Worm (Caenorhabditis elegans) whole organism, young adult: ENCODE results near the gene lgc-10.
"Not testable (repeated sequence)": the region's sequence is repeated elsewhere in the genome, so short reads cannot be mapped to it uniquely, and the experiment has no call there.

Source experiments
- B0019.2 ChIP-seq: fragments of 200-800 bp; sonication (Bioruptor generic); conservative IDR thresholded peaks from 2 replicates; pipeline ENCODE4 v1.3.6; 2022; ENCODE audit warnings: missing genetic modification reagents, missing genetic modification characterization, missing compliant biosample characterization
- C17E4.6 ChIP-seq: fragments of 200-800 bp; sonication (Bioruptor generic); IDR thresholded peaks from 2 replicates; pipeline ENCODE4 v1.3.6; 2022; ENCODE audit warnings: missing genetic modification reagents, missing genetic modification characterization, missing compliant biosample characterization
- D2030.7 ChIP-seq: fragments of 200-800 bp; sonication (Bioruptor generic); IDR thresholded peaks from 2 replicates; pipeline ENCODE4 v1.3.6; 2022; ENCODE audit warnings: missing genetic modification reagents, missing genetic modification characterization, missing compliant biosample characterization
- F39B2.1 ChIP-seq: fragments of 200-800 bp; sonication (Bioruptor generic); IDR thresholded peaks from 2 replicates; pipeline ENCODE4 v1.3.6; 2022; ENCODE audit warnings: missing genetic modification reagents, missing genetic modification characterization, missing compliant biosample characterization
- F57C9.4 ChIP-seq: sonication (generic microtip); optimal IDR thresholded peaks from 2 replicates; lab custom pipeline; 2017; ENCODE audit warnings: mild to moderate bottlenecking, missing genetic modification characterization, missing compliant biosample characterization
- Y53G8AR.9 ChIP-seq: fragments of 200-800 bp; sonication (Bioruptor generic); conservative IDR thresholded peaks from 2 replicates; pipeline ENCODE4 v1.3.6; 2022; ENCODE audit warnings: missing genetic modification reagents, missing genetic modification characterization, missing compliant biosample characterization
- Y56A3A.18 ChIP-seq: fragments of 200-800 bp; sonication (Bioruptor generic); IDR thresholded peaks from 2 replicates; pipeline ENCODE4 v1.3.6; 2022; ENCODE audit warnings: missing genetic modification reagents, missing genetic modification characterization, missing compliant biosample characterization
- Y79H2A.3 ChIP-seq: fragments of 200-800 bp; sonication (Bioruptor generic); conservative IDR thresholded peaks from 2 replicates; pipeline ENCODE4 v1.3.6; 2022; ENCODE audit warnings: missing genetic modification reagents, missing genetic modification characterization, missing compliant biosample characterization
- Y95B8A.8 ChIP-seq: fragments of 200-800 bp; sonication (Bioruptor generic); IDR thresholded peaks from 2 replicates; pipeline ENCODE4 v1.3.6; 2022; ENCODE audit warnings: missing genetic modification reagents, missing genetic modification characterization, missing compliant biosample characterization
- ZK185.1 ChIP-seq: sonication (generic microtip); optimal IDR thresholded peaks from 2 replicates; lab custom pipeline; 2016; ENCODE audit warnings: mild to moderate bottlenecking, missing genetic modification characterization, missing compliant biosample characterization; ENCODE audit not compliant: poor library complexity, severe bottlenecking
- attf-5 ChIP-seq: fragments of 200-800 bp; sonication (Bioruptor generic); optimal IDR thresholded peaks from 2 replicates; lab custom pipeline; 2018; ENCODE audit warnings: mild to moderate bottlenecking, missing genetic modification characterization, missing compliant biosample characterization
- attf-6 ChIP-seq: fragments of 200-800 bp; sonication (Bioruptor generic); IDR thresholded peaks from 2 replicates; pipeline ENCODE4 v1.3.6; 2022; ENCODE audit warnings: missing genetic modification reagents, missing genetic modification characterization, missing compliant biosample characterization
- bed-1 ChIP-seq: fragments of 200-800 bp; sonication (Bioruptor generic); IDR thresholded peaks from 2 replicates; pipeline ENCODE4 v1.3.6; 2022; ENCODE audit warnings: missing genetic modification reagents, missing genetic modification characterization, missing compliant biosample characterization
- cebp-1 ChIP-seq, 2 experiments: fragments of 200-800 bp in 1 of 2; sonication (Bioruptor generic) in 1 of 2; sonication (generic microtip) in 1 of 2; IDR thresholded peaks in 1 of 2; optimal IDR thresholded peaks in 1 of 2; 2 replicates each; pipeline versions ENCODE4 v1.3.6 to Lab custom; 2017 to 2022; ENCODE audit warnings: missing compliant biosample characterization in 2 of 2, missing genetic modification characterization in 2 of 2, mild to moderate bottlenecking in 1 of 2, missing genetic modification reagents in 1 of 2, moderate library complexity in 1 of 2
- ceh-58 ChIP-seq: fragments of 200-800 bp; sonication (Bioruptor generic); IDR thresholded peaks from 2 replicates; pipeline ENCODE4 v1.3.6; 2022; ENCODE audit warnings: missing genetic modification characterization, missing compliant biosample characterization
- ceh-91 ChIP-seq: fragments of 200-800 bp; sonication (Bioruptor generic); IDR thresholded peaks from 2 replicates; pipeline ENCODE4 v1.3.6; 2022; ENCODE audit warnings: missing genetic modification reagents, missing genetic modification characterization, missing compliant biosample characterization
- chd-7 ChIP-seq: sonication (generic microtip); optimal IDR thresholded peaks from 2 replicates; lab custom pipeline; 2016; ENCODE audit warnings: mild to moderate bottlenecking, missing genetic modification characterization, moderate library complexity, missing compliant biosample characterization
- dox-1 ChIP-seq: fragments of 200-800 bp; sonication (Bioruptor generic); IDR thresholded peaks from 2 replicates; pipeline ENCODE4 v1.3.6; 2022; ENCODE audit warnings: missing genetic modification reagents, missing genetic modification characterization, missing compliant biosample characterization
- egl-18 ChIP-seq: fragments of 200-800 bp; sonication (Bioruptor generic); IDR thresholded peaks from 2 replicates; pipeline ENCODE4 v1.3.6; 2022; ENCODE audit warnings: missing genetic modification reagents, missing genetic modification characterization, missing compliant biosample characterization
- ekl-4 ChIP-seq: fragments of 200-800 bp; sonication (Bioruptor generic); IDR thresholded peaks from 2 replicates; pipeline ENCODE4 v1.3.6; 2022; ENCODE audit warnings: missing genetic modification reagents, missing genetic modification characterization, missing compliant biosample characterization
- fkh-3 ChIP-seq: sonication (generic microtip); optimal IDR thresholded peaks from 2 replicates; lab custom pipeline; 2016; ENCODE audit warnings: mild to moderate bottlenecking, missing genetic modification characterization, missing compliant biosample characterization
- hmg-1.2 ChIP-seq: fragments of 200-800 bp; sonication (Bioruptor generic); IDR thresholded peaks from 2 replicates; pipeline ENCODE4 v1.3.6; 2022; ENCODE audit warnings: missing genetic modification reagents, missing genetic modification characterization, missing compliant biosample characterization
- hmg-20 ChIP-seq: fragments of 200-800 bp; sonication (Bioruptor generic); IDR thresholded peaks from 2 replicates; pipeline ENCODE4 v1.3.6; 2022; ENCODE audit warnings: missing genetic modification reagents, missing genetic modification characterization, missing compliant biosample characterization
- hrde-1 ChIP-seq: sonication (generic microtip); optimal IDR thresholded peaks from 2 replicates; lab custom pipeline; 2016; ENCODE audit warnings: missing genetic modification characterization, mild to moderate bottlenecking, missing compliant biosample characterization, moderate library complexity, missing genotype, missing genetic modification reagents, borderline replicate concordance
- hsf-1 ChIP-seq: fragments of 200-800 bp; sonication (Bioruptor generic); IDR thresholded peaks from 2 replicates; pipeline ENCODE4 v1.3.6; 2022; ENCODE audit warnings: missing genetic modification reagents, missing genetic modification characterization, missing compliant biosample characterization
- lin-26 ChIP-seq: fragments of 200-800 bp; sonication (Bioruptor generic); IDR thresholded peaks from 2 replicates; pipeline ENCODE4 v1.3.6; 2022; ENCODE audit warnings: missing genetic modification reagents, missing genetic modification characterization, missing compliant biosample characterization
- lin-35 ChIP-seq, 3 experiments: fragments of 150-350 bp in 2 of 3; sonication (generic microtip) in 1 of 3; optimal IDR thresholded peaks; 2 replicates each; lab custom pipeline; 2014 to 2018; ENCODE audit warnings: missing biosample characterization in 3 of 3, missing genetic modification characterization in 3 of 3, missing genetic modification reagents in 3 of 3
- lin-54 ChIP-seq: fragments of 200-800 bp; sonication (Bioruptor generic); optimal IDR thresholded peaks from 2 replicates; lab custom pipeline; 2018; ENCODE audit warnings: mild to moderate bottlenecking, missing genetic modification characterization, missing compliant biosample characterization
- madf-3 ChIP-seq: fragments of 200-800 bp; sonication (Bioruptor generic); IDR thresholded peaks from 2 replicates; pipeline ENCODE4 v1.3.6; 2022; ENCODE audit warnings: missing genetic modification reagents, missing genetic modification characterization, missing compliant biosample characterization
- madf-6 ChIP-seq: fragments of 200-800 bp; sonication (Bioruptor generic); IDR thresholded peaks from 2 replicates; pipeline ENCODE4 v1.3.6; 2022; ENCODE audit warnings: missing genetic modification reagents, missing genetic modification characterization, missing compliant biosample characterization
- madf-8 ChIP-seq: fragments of 200-800 bp; sonication (Bioruptor generic); conservative IDR thresholded peaks from 2 replicates; pipeline ENCODE4 v1.3.6; 2022; ENCODE audit warnings: missing genetic modification reagents, missing genetic modification characterization, missing compliant biosample characterization
- mcd-1 ChIP-seq: fragments of 200-800 bp; sonication (Bioruptor generic); IDR thresholded peaks from 2 replicates; pipeline ENCODE4 v1.3.6; 2022; ENCODE audit warnings: missing genetic modification reagents, missing genetic modification characterization, missing compliant biosample characterization
- mel-28 ChIP-seq: sonication (generic microtip); optimal IDR thresholded peaks from 2 replicates; lab custom pipeline; 2016; ENCODE audit warnings: borderline replicate concordance, mild to moderate bottlenecking, missing genetic modification characterization, missing compliant biosample characterization
- mxl-1 ChIP-seq: sonication (generic microtip); optimal IDR thresholded peaks from 2 replicates; lab custom pipeline; 2016; ENCODE audit warnings: missing genetic modification characterization, missing compliant biosample characterization
- nhr-179 ChIP-seq: sonication (generic microtip); optimal IDR thresholded peaks from 2 replicates; lab custom pipeline; 2016; ENCODE audit warnings: mild to moderate bottlenecking, missing genetic modification characterization, missing compliant biosample characterization
- pbrm-1 ChIP-seq: fragments of 200-800 bp; sonication (Bioruptor generic); IDR thresholded peaks from 2 replicates; pipeline ENCODE4 v1.3.6; 2022; ENCODE audit warnings: missing genetic modification reagents, missing genetic modification characterization, missing compliant biosample characterization
- pha-4 ChIP-seq: fragments of 150-350 bp; sonication (generic microtip); optimal IDR thresholded peaks from 2 replicates; lab custom pipeline; 2014; ENCODE audit warnings: missing biosample characterization, missing genetic modification reagents, missing genetic modification characterization
- rcor-1 ChIP-seq: fragments of 200-800 bp; sonication (Bioruptor generic); IDR thresholded peaks from 2 replicates; pipeline ENCODE4 v1.3.6; 2022; ENCODE audit warnings: missing genetic modification reagents, missing genetic modification characterization, missing compliant biosample characterization
- snpc-3.4 ChIP-seq: sonication (generic microtip); optimal IDR thresholded peaks from 2 replicates; lab custom pipeline; 2017; ENCODE audit warnings: missing genetic modification characterization, mild to moderate bottlenecking, missing compliant biosample characterization, antibody characterized with exemption, moderate library complexity, missing genotype, missing genetic modification reagents
- snpc-4 ChIP-seq, 5 experiments: fragments of 150-350 bp in 1 of 5; sonication (generic microtip) in 4 of 5; optimal IDR thresholded peaks; 2 replicates each; lab custom pipeline; 2014 to 2018; ENCODE audit warnings: missing genetic modification characterization in 5 of 5, missing biosample characterization in 3 of 5, antibody characterized with exemption in 2 of 5, mild to moderate bottlenecking in 2 of 5, missing compliant biosample characterization in 2 of 5, missing genotype in 2 of 5, moderate library complexity in 2 of 5, missing genetic modification reagents in 1 of 5
- somi-1 ChIP-seq: fragments of 200-800 bp; sonication (Bioruptor generic); optimal IDR thresholded peaks from 2 replicates; lab custom pipeline; 2018; ENCODE audit warnings: mild to moderate bottlenecking, missing genetic modification characterization, missing compliant biosample characterization
- tbp1 ChIP-seq: fragments of 200-800 bp; sonication (Bioruptor generic); optimal IDR thresholded peaks from 2 replicates; lab custom pipeline; 2018; ENCODE audit warnings: mild to moderate bottlenecking, missing genetic modification characterization, missing compliant biosample characterization
- tlf-1 ChIP-seq: fragments of 200-800 bp; sonication (Bioruptor generic); optimal IDR thresholded peaks from 2 replicates; lab custom pipeline; 2018; ENCODE audit warnings: mild to moderate bottlenecking, missing genetic modification characterization, missing compliant biosample characterization
- ztf-25 ChIP-seq: fragments of 200-800 bp; sonication (Bioruptor generic); IDR thresholded peaks from 2 replicates; pipeline ENCODE4 v1.3.6; 2022; ENCODE audit warnings: missing genetic modification reagents, missing genetic modification characterization, missing compliant biosample characterization
- ztf-28 ChIP-seq: fragments of 200-800 bp; sonication (Bioruptor generic); IDR thresholded peaks from 2 replicates; pipeline ENCODE4 v1.3.6; 2022; ENCODE audit warnings: missing genetic modification reagents, missing genetic modification characterization, missing compliant biosample characterization

Gene lgc-10

DNA sequence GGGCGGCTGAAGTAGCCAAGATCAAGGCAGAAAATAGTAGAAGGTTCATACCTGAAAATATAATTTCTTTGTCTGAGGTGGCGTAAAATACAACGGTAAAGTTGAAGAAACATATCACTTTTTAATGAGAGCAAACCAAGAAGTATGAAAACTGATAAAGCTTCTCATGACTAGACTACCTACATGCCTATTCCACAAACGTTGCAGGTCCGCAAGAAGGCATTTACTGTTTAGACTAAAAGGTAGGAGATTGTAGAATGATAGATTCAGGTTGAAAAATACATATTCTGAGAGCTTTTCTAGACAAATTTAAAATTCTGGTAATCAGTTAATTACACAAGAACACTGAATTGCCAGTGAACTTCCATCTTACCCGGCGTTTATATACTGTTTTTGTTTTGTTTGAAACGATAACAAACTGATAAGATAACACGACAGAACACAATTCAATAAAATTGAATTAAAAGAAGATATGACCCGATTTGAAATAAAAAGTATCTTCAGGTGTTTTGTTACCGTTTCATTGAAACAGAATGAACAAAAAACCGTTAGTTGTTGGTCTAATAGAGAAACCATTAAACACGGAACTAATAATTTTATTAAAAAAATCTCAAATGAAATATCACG lies 31.2 kb downstream of the lgc-10 start, which contains the start of gene acp-6:
Gene acp-6, minus strand, starts transcription at position 51 of the 627 bp plus-strand sequence.
- TF ChIP-seq fkh-3 (tag; lab: Kevin White, UChicago), result no peak
- no peak for TF ChIP-seq hmg-20
- TF ChIP-seq snpc-3.4 (tag; lab: Kevin White, UChicago), result no peak
- TF ChIP-seq mcd-1, result no peak
- no peak for TF ChIP-seq somi-1 (GFP tag; lab: Kevin White, UChicago)
- TF ChIP-seq mel-28, result no peak
- no peak for TF ChIP-seq ZK185.1
- no peak for TF ChIP-seq hsf-1
- TF ChIP-seq attf-5 (GFP tag; lab: Kevin White, UChicago), result no peak
- no peak for TF ChIP-seq lin-35 (GFP tag; optimal IDR thresholded peaks at IDR 0.05; lab: Kevin White, UChicago)
- no peak for TF ChIP-seq pha-4
- TF ChIP-seq nhr-179 (tag; lab: Kevin White, UChicago), result no peak
- no peak for TF ChIP-seq F57C9.4 (tag; lab: Kevin White, UChicago)
- no peak for TF ChIP-seq mxl-1 (tag; lab: Kevin White, UChicago)
- no peak for TF ChIP-seq F39B2.1
- TF ChIP-seq egl-18 (GFP tag; lab: Robert Waterston, UW), result no peak
- no peak for TF ChIP-seq chd-7 (tag; lab: Kevin White, UChicago)

DNA sequence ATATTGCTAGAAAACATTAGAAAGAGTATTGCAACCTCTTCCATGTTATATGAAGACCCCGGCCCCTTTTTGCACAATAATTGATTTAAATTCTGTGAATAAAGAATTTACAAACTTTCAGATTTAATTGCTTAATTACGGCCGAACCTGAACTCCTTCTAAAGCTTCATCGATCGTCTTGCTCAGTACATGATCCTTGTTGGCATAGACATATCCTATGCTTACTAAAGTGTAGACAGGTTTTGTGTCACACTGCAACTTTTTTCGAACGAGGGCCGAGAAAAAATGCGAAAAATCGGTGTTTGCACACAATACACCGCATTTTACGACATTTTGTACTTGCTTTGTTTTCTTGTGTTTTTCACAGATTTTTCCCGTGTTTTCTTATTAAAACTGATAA lies 34.0 kb downstream of the lgc-10 start:
- TF ChIP-seq Y79H2A.3 (GFP tag; lab: Robert Waterston, UW) (peak; percentile 93), Y56A3A.18 (GFP tag; lab: Robert Waterston, UW) (peak; percentile 52; the same call in 1 of the 2 replicates), rcor-1 (peak; percentile 65; the same call in 1 of the 2 replicates), ztf-25 (0 out of 2 replicates have a peak, but pooled peaks have one; percentile 45), madf-8 (peak; percentile 47), ceh-91 (GFP tag; lab: Robert Waterston, UW) (0 out of 2 replicates have a peak, but pooled peaks have one; percentile 20), B0019.2 (GFP tag; lab: Robert Waterston, UW) (peak; percentile 41; the same call in 1 of the 2 replicates), Y95B8A.8 (GFP tag; lab: Robert Waterston, UW) (peak; percentile 86), lin-26 (GFP tag; lab: Robert Waterston, UW) (peak; percentile 73), madf-6 (GFP tag; lab: Robert Waterston, UW) (peak; percentile 85), attf-6 (GFP tag; lab: Robert Waterston, UW) (peak; percentile 81), snpc-4 (GFP tag; optimal IDR thresholded peaks at IDR 0.05; lab: Kevin White, UChicago) (peak; percentile 26), snpc-4 (tag; optimal IDR thresholded peaks at IDR 0.05; lab: Kevin White, UChicago) (peak in 1 of 4 experiments; percentile 71), lin-54 (GFP tag; lab: Kevin White, UChicago) (peak; percentile 43), bed-1 (GFP tag; lab: Robert Waterston, UW) (0 out of 2 replicates have a peak, but pooled peaks have one; percentile 62), cebp-1 (tag; optimal IDR thresholded peaks at IDR 0.05; lab: Kevin White, UChicago) (peak; percentile 21), ztf-28 (GFP tag; lab: Robert Waterston, UW) (0 out of 2 replicates have a peak, but pooled peaks have one; percentile 46), hsf-1 (peak; percentile 77), mcd-1 (peak; percentile 21; the same call in 1 of the 2 replicates), ceh-58 (GFP tag; lab: Robert Waterston, UW) (peak; percentile 55; the same call in 1 of the 2 replicates), dox-1 (GFP tag; lab: Robert Waterston, UW) (peak; percentile 53; the same call in 1 of the 2 replicates), madf-3 (GFP tag; lab: Robert Waterston, UW) (peak; percentile 88), pbrm-1 (peak; percentile 51; the same call in 1 of the 2 replicates), Y53G8AR.9 (GFP tag; lab: Robert Waterston, UW) (peak; percentile 68), D2030.7 (GFP tag; lab: Robert Waterston, UW) (peak; percentile 79), hrde-1 (peak; percentile 59), tbp1 (GFP tag; lab: Kevin White, UChicago) (peak; percentile 27), ekl-4 (GFP tag; lab: Robert Waterston, UW) (peak; percentile 85), tlf-1 (GFP tag; lab: Kevin White, UChicago) (peak; percentile 15), hmg-1.2 (GFP tag; lab: Robert Waterston, UW) (peak; percentile 55), C17E4.6 (GFP tag; lab: Robert Waterston, UW) (peak; percentile 81)
- TF ChIP-seq cebp-1 (GFP tag; IDR thresholded peaks at IDR 0.05; lab: Robert Waterston, UW), result not testable (repeated sequence)
